Worm (Caenorhabditis elegans): ENCODE results near the gene C14A4.9.

DNA sequence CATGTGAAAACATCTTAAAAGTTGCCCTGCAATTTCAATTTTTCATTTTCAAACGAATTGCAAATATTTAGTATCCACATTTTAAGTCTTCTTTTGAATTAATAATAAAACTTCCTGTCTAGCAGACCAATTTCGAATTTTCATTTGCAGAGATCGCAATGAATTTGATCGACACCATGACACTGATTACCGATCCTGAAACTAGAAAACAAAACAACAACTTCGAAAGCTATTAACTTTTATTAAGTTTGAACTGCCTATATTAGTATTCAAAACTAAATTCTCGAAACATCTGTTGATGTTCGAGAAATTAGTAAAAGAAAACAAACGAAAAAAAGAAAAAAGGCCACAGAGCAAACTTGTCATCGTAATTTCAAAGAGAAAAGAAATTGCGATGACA is 25.0 kb upstream of the C14A4.9 start:
- no peak for TF ChIP-seq ces-1 (GFP tag; optimal IDR thresholded peaks at IDR 0.05)
- no peak for TF ChIP-seq lin-13 (tag; optimal IDR thresholded peaks at IDR 0.05)
- TF ChIP-seq nhr-12 (tag; optimal IDR thresholded peaks at IDR 0.05), result no peak
- no peak for TF ChIP-seq unc-62 (GFP tag; optimal IDR thresholded peaks at IDR 0.05)
- no peak for TF ChIP-seq pha-4 (tag; optimal IDR thresholded peaks at IDR 0.05)
- no peak for TF ChIP-seq lsy-2 (tag; optimal IDR thresholded peaks at IDR 0.05)
- no peak for TF ChIP-seq elt-1 (tag; optimal IDR thresholded peaks at IDR 0.05; ENCODE audit: borderline replicate concordance, insufficient read depth)
- no peak for TF ChIP-seq mep-1 (tag; optimal IDR thresholded peaks at IDR 0.05)
- no peak for TF ChIP-seq ztf-11 (tag; optimal IDR thresholded peaks at IDR 0.05)
- TF ChIP-seq nhr-237 (tag; optimal IDR thresholded peaks at IDR 0.05), result no peak
- TF ChIP-seq elt-3 (tag; optimal IDR thresholded peaks at IDR 0.05), result no peak
